Fruit fly (Drosophila melanogaster): ENCODE data around the gene Orct2.
A peak's percentile ranks its signal among the peaks of the same experiment; 100 is the strongest.

The Orct2 gene

DNA sequence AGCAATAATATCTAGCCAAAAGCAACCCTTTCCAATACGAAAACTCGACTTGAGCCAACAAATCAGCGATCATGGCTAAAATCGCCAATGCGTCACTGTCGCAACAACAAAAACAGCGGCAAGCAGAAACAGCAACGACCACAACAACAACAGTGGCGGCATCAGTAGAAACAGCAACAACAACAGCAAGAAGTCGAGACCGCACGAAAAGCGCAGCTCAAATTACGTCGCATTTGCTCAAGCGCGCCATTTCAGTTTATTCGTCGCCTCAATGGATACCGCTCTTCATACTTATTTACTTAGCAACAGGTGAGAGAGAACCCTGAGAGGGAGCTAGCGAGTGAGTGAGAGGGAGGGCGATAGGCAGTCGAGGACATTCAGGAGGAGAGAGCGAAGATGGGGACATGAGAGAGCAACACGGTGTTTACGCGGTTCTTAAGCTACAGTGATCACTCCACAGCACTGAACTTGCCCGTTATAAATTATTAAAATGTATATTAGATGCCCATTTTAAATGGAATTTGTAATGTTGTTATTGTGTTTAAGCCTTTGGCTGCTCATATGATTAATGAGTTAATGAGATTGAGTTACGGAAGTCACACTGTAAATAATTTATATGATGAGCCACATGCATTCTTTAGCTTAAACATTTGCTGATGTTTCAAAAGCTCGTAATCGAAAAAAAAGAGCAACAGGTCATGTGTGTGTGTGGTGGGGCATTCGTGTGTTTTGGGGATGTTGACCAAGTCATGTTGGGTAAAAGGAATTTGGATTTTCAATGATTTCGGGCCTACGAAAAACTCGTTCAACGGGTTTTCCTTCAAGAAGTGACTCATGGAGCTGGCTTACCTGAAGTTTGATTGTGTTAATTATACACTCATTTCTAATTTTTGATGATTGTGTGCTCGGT, 23.0 kb downstream of the Orct2 start:
- TF ChIP-seq Snoo (tag; optimal IDR thresholded peaks at IDR 0.05) = peak; percentile 98
- peak; percentile 62 for TF ChIP-seq CG10348 (GFP tag; IDR thresholded peaks at IDR 0.05)
- TF ChIP-seq CG4496 (GFP tag; IDR thresholded peaks at IDR 0.05) = peak; percentile 97
- peak; percentile 75 for TF ChIP-seq gl (tag; optimal IDR thresholded peaks at IDR 0.05)
- TF ChIP-seq CG12605 (GFP tag; IDR thresholded peaks at IDR 0.05) = peak; percentile 83
- TF ChIP-seq rn (GFP tag; IDR thresholded peaks at IDR 0.05) = peak; percentile 86
- TF ChIP-seq CG32121 (GFP tag; IDR thresholded peaks at IDR 0.05) = peak; percentile 86
- TF ChIP-seq EcR (GFP tag; optimal IDR thresholded peaks at IDR 0.05) = peak; percentile 52
- TF ChIP-seq Pif1A (GFP tag; optimal IDR thresholded peaks at IDR 0.05) = peak; percentile 97
- TF ChIP-seq CG13204 (GFP tag; optimal IDR thresholded peaks at IDR 0.05) = peak; percentile 93
- peak; percentile 93 for TF ChIP-seq CG8301 (tag; optimal IDR thresholded peaks at IDR 0.05)
- peak; percentile 76 for TF ChIP-seq D1 (tag; optimal IDR thresholded peaks at IDR 0.05)
- peak; percentile 88 for TF ChIP-seq Ets98B (GFP tag; IDR thresholded peaks at IDR 0.05)
- TF ChIP-seq CG9948 (tag; optimal IDR thresholded peaks at IDR 0.05) = peak; percentile 96
- TF ChIP-seq CG34367 (tag; optimal IDR thresholded peaks at IDR 0.05) = peak; percentile 97
- peak; percentile 91 for TF ChIP-seq fd96Ca (GFP tag; IDR thresholded peaks at IDR 0.05)
- TF ChIP-seq CG14655 (GFP tag; optimal IDR thresholded peaks at IDR 0.05) = peak; percentile 86
- TF ChIP-seq CG15710 (tag; optimal IDR thresholded peaks at IDR 0.05) = peak; percentile 97
- peak; percentile 97 for TF ChIP-seq CG17806 (tag; optimal IDR thresholded peaks at IDR 0.05)
- TF ChIP-seq Pif1B (GFP tag; optimal IDR thresholded peaks at IDR 0.05) = peak; percentile 98
- peak; percentile 95 for TF ChIP-seq CG8159 (tag; optimal IDR thresholded peaks at IDR 0.05)

DNA sequence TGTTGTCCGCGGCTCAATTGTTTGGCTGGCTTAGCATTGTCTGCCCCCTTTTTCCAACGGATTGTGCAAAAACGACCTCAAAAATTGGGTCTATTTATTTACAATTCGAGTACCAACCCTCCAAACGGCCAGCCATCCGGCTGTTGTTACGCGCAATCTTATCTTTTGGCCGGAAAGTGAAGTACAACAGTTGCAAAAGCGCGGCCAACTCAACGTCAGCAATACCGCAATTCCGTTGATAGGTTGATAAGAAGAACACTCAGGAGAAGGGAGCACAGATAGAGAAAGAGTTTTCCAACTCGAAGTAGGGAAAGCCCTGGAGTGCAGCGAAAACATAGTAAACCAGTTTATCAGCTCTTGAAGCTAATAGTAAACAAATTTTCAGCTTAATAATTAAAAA, 24.1 kb downstream of the Orct2 start:
- TF ChIP-seq Pif1A (GFP tag; optimal IDR thresholded peaks at IDR 0.05) (no peak), EcR (GFP tag; optimal IDR thresholded peaks at IDR 0.05) (no peak), Snoo (tag; optimal IDR thresholded peaks at IDR 0.05) (no peak), gl (tag; optimal IDR thresholded peaks at IDR 0.05) (no peak)

DNA sequence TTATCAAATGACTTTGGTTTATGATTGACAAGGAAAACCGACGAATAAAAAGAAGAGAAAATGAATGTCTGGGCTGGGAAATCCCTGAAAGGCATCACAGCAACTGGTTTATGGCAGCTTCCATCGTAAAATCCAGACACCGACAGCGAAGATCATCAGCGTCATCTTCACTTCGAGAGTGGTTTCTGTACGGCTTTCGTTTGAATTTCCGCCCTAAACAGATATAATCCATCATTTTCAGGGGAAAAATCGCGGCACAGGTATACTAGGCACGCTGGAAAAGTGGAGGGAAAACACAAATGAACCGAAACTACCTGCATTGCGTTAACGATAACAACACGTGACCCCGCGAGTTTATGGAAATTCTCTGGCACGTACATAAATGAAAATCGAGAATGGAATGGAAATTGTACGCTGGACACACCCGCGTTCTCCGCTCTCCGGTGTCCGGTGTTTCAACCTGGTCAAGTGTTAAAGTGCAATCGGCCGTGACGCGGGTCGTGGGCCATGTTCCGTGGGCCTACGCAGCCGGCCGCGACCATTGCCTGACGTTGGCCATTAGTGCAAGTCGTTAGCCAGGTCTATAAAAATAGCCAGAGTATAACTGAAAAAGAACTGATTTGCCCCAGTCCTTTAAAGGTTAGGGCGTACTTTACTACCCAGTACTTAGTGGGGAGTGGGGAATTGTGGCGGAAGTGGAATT, 24.8 kb downstream of the Orct2 start:
- no peak for TF ChIP-seq CG13204 (GFP tag; optimal IDR thresholded peaks at IDR 0.05)
- TF ChIP-seq gl (tag; optimal IDR thresholded peaks at IDR 0.05) = no peak
- no peak for TF ChIP-seq CG12605 (GFP tag; IDR thresholded peaks at IDR 0.05)
- TF ChIP-seq CG15710 (tag; optimal IDR thresholded peaks at IDR 0.05) = no peak
- no peak for TF ChIP-seq EcR (GFP tag; optimal IDR thresholded peaks at IDR 0.05)
- TF ChIP-seq CG17806 (tag; optimal IDR thresholded peaks at IDR 0.05) = no peak
- no peak for TF ChIP-seq CG14655 (GFP tag; optimal IDR thresholded peaks at IDR 0.05)
- TF ChIP-seq Pif1B (GFP tag; optimal IDR thresholded peaks at IDR 0.05) = no peak
- no peak for TF ChIP-seq Snoo (tag; optimal IDR thresholded peaks at IDR 0.05)
- TF ChIP-seq CG8301 (tag; optimal IDR thresholded peaks at IDR 0.05) = no peak
- TF ChIP-seq rn (GFP tag; IDR thresholded peaks at IDR 0.05) = no peak
- no peak for TF ChIP-seq CG8159 (tag; optimal IDR thresholded peaks at IDR 0.05)

DNA sequence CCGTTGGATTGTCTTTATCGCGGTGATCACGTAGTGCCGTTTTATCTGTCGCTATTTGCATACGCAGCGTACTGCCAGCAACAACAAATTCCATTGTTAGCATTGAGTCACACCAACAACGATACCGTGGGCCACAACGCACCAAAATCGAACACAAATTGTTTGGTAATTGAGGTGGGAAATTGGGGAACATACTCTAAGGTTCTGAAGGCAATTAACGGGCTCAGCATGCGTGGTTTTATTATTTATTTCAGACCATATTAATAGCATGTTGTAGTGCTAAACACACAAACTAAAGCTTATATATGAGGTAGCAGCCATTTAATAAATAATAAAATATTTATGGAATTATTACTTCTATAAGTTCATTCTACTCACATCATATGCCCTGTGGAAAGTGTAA, 25.7 kb downstream of the Orct2 start:
- TF ChIP-seq CG17806 (tag; optimal IDR thresholded peaks at IDR 0.05) (peak; percentile 8), rn (GFP tag; IDR thresholded peaks at IDR 0.05) (no peak), CG10348 (GFP tag; IDR thresholded peaks at IDR 0.05) (no peak), CG9948 (tag; optimal IDR thresholded peaks at IDR 0.05) (peak; percentile 40), CG8301 (tag; optimal IDR thresholded peaks at IDR 0.05) (peak; percentile 12), Pif1B (GFP tag; optimal IDR thresholded peaks at IDR 0.05) (peak; percentile 48), CG4496 (GFP tag; IDR thresholded peaks at IDR 0.05) (peak; percentile 37; the same call in 2 of the 3 replicates), EcR (GFP tag; optimal IDR thresholded peaks at IDR 0.05) (no peak), Pif1A (GFP tag; optimal IDR thresholded peaks at IDR 0.05) (peak; percentile 15), CG8159 (tag; optimal IDR thresholded peaks at IDR 0.05) (peak; percentile 51), fd96Ca (GFP tag; IDR thresholded peaks at IDR 0.05) (no peak), CG14655 (GFP tag; optimal IDR thresholded peaks at IDR 0.05) (peak; percentile 49), Snoo (tag; optimal IDR thresholded peaks at IDR 0.05) (peak; percentile 37)

dm6 chr3R:24299148-24299547, 26.3 kb downstream of the Orct2 start:
- TF ChIP-seq rn (GFP tag; IDR thresholded peaks at IDR 0.05) (no peak), CG9948 (tag; optimal IDR thresholded peaks at IDR 0.05) (no peak), CG10348 (GFP tag; IDR thresholded peaks at IDR 0.05) (no peak), EcR (GFP tag; optimal IDR thresholded peaks at IDR 0.05) (peak; percentile 86), CG32121 (GFP tag; IDR thresholded peaks at IDR 0.05) (no peak), fd96Ca (GFP tag; IDR thresholded peaks at IDR 0.05) (no peak), CG13204 (GFP tag; optimal IDR thresholded peaks at IDR 0.05) (peak; percentile 12), CG8301 (tag; optimal IDR thresholded peaks at IDR 0.05) (no peak)

DNA sequence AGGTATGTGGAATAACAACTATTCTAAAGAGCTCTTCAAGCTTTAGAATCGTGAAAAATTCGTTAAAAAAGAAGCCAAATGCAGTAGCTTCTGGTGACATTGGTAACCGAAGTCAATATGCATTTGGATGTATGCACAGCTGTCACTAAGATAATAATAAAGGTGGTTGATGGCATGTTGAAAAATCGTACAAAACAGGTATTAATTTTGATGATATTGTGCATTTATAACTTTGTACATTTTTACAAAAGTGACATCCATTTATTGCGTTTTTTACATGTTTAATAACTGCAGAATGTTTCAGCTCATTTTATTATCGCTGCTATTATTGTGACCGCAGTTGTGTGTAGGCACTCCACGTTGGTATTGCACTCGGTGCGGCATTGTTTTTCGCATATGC, 28.7 kb downstream of the Orct2 start:
- TF ChIP-seq CG9948 (tag; optimal IDR thresholded peaks at IDR 0.05) (peak; percentile 37), Snoo (tag; optimal IDR thresholded peaks at IDR 0.05) (no peak), rn (GFP tag; IDR thresholded peaks at IDR 0.05) (no peak), CG32121 (GFP tag; IDR thresholded peaks at IDR 0.05) (0 out of 2 replicates have a peak, but pooled peaks have one; percentile 37), CG8301 (tag; optimal IDR thresholded peaks at IDR 0.05) (peak; percentile 1), CG13204 (GFP tag; optimal IDR thresholded peaks at IDR 0.05) (no peak), Pif1A (GFP tag; optimal IDR thresholded peaks at IDR 0.05) (peak; percentile 24), CG17806 (tag; optimal IDR thresholded peaks at IDR 0.05) (peak; percentile 21), CG4496 (GFP tag; IDR thresholded peaks at IDR 0.05) (peak; percentile 72; the same call in 2 of the 3 replicates), CG15710 (tag; optimal IDR thresholded peaks at IDR 0.05) (peak; percentile 31), CG12605 (GFP tag; IDR thresholded peaks at IDR 0.05) (no peak), CG34367 (tag; optimal IDR thresholded peaks at IDR 0.05) (no peak), Ets98B (GFP tag; IDR thresholded peaks at IDR 0.05) (peak; percentile 16; the same call in 1 of the 2 replicates)
